Worm (Caenorhabditis elegans) whole organism, young adult: ENCODE results near the gene F54F2.6.

Source experiments
- B0019.2 ChIP-seq: fragments of 200-800 bp; sonication (Bioruptor generic); conservative IDR thresholded peaks from 2 replicates; pipeline ENCODE4 v1.3.6; 2022; ENCODE audit warnings: missing genetic modification reagents, missing genetic modification characterization, missing compliant biosample characterization
- B0035.1 ChIP-seq: sonication (generic microtip); optimal IDR thresholded peaks from 2 replicates; lab custom pipeline; 2016; ENCODE audit warnings: missing genetic modification characterization, mild to moderate bottlenecking, missing compliant biosample characterization, missing genotype, missing genetic modification reagents
- B0336.3 ChIP-seq: fragments of 200-800 bp; sonication (Bioruptor generic); IDR thresholded peaks from 2 replicates; pipeline ENCODE4 v1.3.6; 2022; ENCODE audit warnings: missing genetic modification characterization, missing compliant biosample characterization
- C06A6.2 ChIP-seq: fragments of 200-800 bp; sonication (Bioruptor generic); conservative IDR thresholded peaks from 2 replicates; pipeline ENCODE4 v1.3.6; 2022; ENCODE audit warnings: missing genetic modification characterization, missing compliant biosample characterization
- F10E7.11 ChIP-seq: sonication (generic microtip); optimal IDR thresholded peaks from 2 replicates; lab custom pipeline; 2017; ENCODE audit warnings: mild to moderate bottlenecking, missing genetic modification characterization, moderate library complexity, missing compliant biosample characterization
- F52B5.7 ChIP-seq: sonication (generic microtip); optimal IDR thresholded peaks from 2 replicates; lab custom pipeline; 2016; ENCODE audit warnings: mild to moderate bottlenecking, missing genetic modification characterization, missing compliant biosample characterization
- F55B11.4 ChIP-seq: sonication (generic microtip); optimal IDR thresholded peaks from 2 replicates; lab custom pipeline; 2016; ENCODE audit warnings: missing compliant biosample characterization, missing genetic modification characterization, borderline replicate concordance; ENCODE audit not compliant: insufficient read depth
- Y53G8AR.9 ChIP-seq: fragments of 200-800 bp; sonication (Bioruptor generic); conservative IDR thresholded peaks from 2 replicates; pipeline ENCODE4 v1.3.6; 2022; ENCODE audit warnings: missing genetic modification reagents, missing genetic modification characterization, missing compliant biosample characterization
- Y95B8A.8 ChIP-seq: fragments of 200-800 bp; sonication (Bioruptor generic); IDR thresholded peaks from 2 replicates; pipeline ENCODE4 v1.3.6; 2022; ENCODE audit warnings: missing genetic modification reagents, missing genetic modification characterization, missing compliant biosample characterization
- atf-7 ChIP-seq: sonication (generic microtip); optimal IDR thresholded peaks from 2 replicates; lab custom pipeline; 2017; ENCODE audit warnings: mild to moderate bottlenecking, missing genetic modification characterization, missing compliant biosample characterization
- athp-1 ChIP-seq: sonication (generic microtip); optimal IDR thresholded peaks from 2 replicates; lab custom pipeline; 2017; ENCODE audit warnings: mild to moderate bottlenecking, missing genetic modification characterization, missing compliant biosample characterization
- attf-5 ChIP-seq: fragments of 200-800 bp; sonication (Bioruptor generic); optimal IDR thresholded peaks from 2 replicates; lab custom pipeline; 2018; ENCODE audit warnings: mild to moderate bottlenecking, missing genetic modification characterization, missing compliant biosample characterization
- cebp-1 ChIP-seq, 2 experiments: fragments of 200-800 bp in 1 of 2; sonication (Bioruptor generic) in 1 of 2; sonication (generic microtip) in 1 of 2; IDR thresholded peaks in 1 of 2; optimal IDR thresholded peaks in 1 of 2; 2 replicates each; pipeline versions ENCODE4 v1.3.6 to Lab custom; 2017 to 2022; ENCODE audit warnings: missing compliant biosample characterization in 2 of 2, missing genetic modification characterization in 2 of 2, mild to moderate bottlenecking in 1 of 2, missing genetic modification reagents in 1 of 2, moderate library complexity in 1 of 2
- cebp-2 ChIP-seq: fragments of 200-800 bp; sonication (Bioruptor generic); IDR thresholded peaks from 2 replicates; pipeline ENCODE4 v1.3.6; 2022; ENCODE audit warnings: missing genetic modification characterization, missing compliant biosample characterization
- ceh-40 ChIP-seq: fragments of 200-800 bp; sonication (Bioruptor generic); IDR thresholded peaks from 2 replicates; pipeline ENCODE4 v1.3.6; 2022; ENCODE audit warnings: missing genetic modification characterization, missing compliant biosample characterization
- ceh-58 ChIP-seq: fragments of 200-800 bp; sonication (Bioruptor generic); IDR thresholded peaks from 2 replicates; pipeline ENCODE4 v1.3.6; 2022; ENCODE audit warnings: missing genetic modification characterization, missing compliant biosample characterization
- ceh-79 ChIP-seq: sonication (generic microtip); optimal IDR thresholded peaks from 2 replicates; lab custom pipeline; 2017; ENCODE audit warnings: mild to moderate bottlenecking, missing genetic modification characterization, missing compliant biosample characterization
- chd-7 ChIP-seq: sonication (generic microtip); optimal IDR thresholded peaks from 2 replicates; lab custom pipeline; 2016; ENCODE audit warnings: mild to moderate bottlenecking, missing genetic modification characterization, moderate library complexity, missing compliant biosample characterization
- die-1 ChIP-seq: sonication (generic microtip); optimal IDR thresholded peaks from 2 replicates; lab custom pipeline; 2016; ENCODE audit warnings: missing genotype, mild to moderate bottlenecking, missing genetic modification characterization, missing compliant biosample characterization
- egl-18 ChIP-seq: fragments of 200-800 bp; sonication (Bioruptor generic); IDR thresholded peaks from 2 replicates; pipeline ENCODE4 v1.3.6; 2022; ENCODE audit warnings: missing genetic modification reagents, missing genetic modification characterization, missing compliant biosample characterization
- egl-44 ChIP-seq: fragments of 200-800 bp; sonication (Bioruptor generic); IDR thresholded peaks from 2 replicates; pipeline ENCODE4 v1.3.6; 2022; ENCODE audit warnings: missing genetic modification reagents, missing genetic modification characterization, missing compliant biosample characterization
- ets-4 ChIP-seq: fragments of 200-800 bp; sonication (Bioruptor generic); optimal IDR thresholded peaks from 2 replicates; lab custom pipeline; 2018; ENCODE audit warnings: mild to moderate bottlenecking, missing genetic modification characterization, missing compliant biosample characterization
- fkh-3 ChIP-seq: sonication (generic microtip); optimal IDR thresholded peaks from 2 replicates; lab custom pipeline; 2016; ENCODE audit warnings: mild to moderate bottlenecking, missing genetic modification characterization, missing compliant biosample characterization
- gei-17 ChIP-seq: fragments of 200-800 bp; sonication (Bioruptor generic); optimal IDR thresholded peaks from 2 replicates; lab custom pipeline; 2018; ENCODE audit warnings: mild to moderate bottlenecking, missing genetic modification characterization, missing compliant biosample characterization
- hmg-1.2 ChIP-seq: fragments of 200-800 bp; sonication (Bioruptor generic); IDR thresholded peaks from 2 replicates; pipeline ENCODE4 v1.3.6; 2022; ENCODE audit warnings: missing genetic modification reagents, missing genetic modification characterization, missing compliant biosample characterization
- hmg-20 ChIP-seq: fragments of 200-800 bp; sonication (Bioruptor generic); IDR thresholded peaks from 2 replicates; pipeline ENCODE4 v1.3.6; 2022; ENCODE audit warnings: missing genetic modification reagents, missing genetic modification characterization, missing compliant biosample characterization
- hsf-1 ChIP-seq: fragments of 200-800 bp; sonication (Bioruptor generic); IDR thresholded peaks from 2 replicates; pipeline ENCODE4 v1.3.6; 2022; ENCODE audit warnings: missing genetic modification reagents, missing genetic modification characterization, missing compliant biosample characterization
- lag-1 ChIP-seq: fragments of 200-800 bp; sonication (Bioruptor generic); IDR thresholded peaks from 2 replicates; pipeline ENCODE4 v1.3.6; 2022; ENCODE audit warnings: missing genetic modification reagents, missing genetic modification characterization, missing compliant biosample characterization
- let-607 ChIP-seq, 2 experiments: fragments of 200-800 bp in 1 of 2; sonication (Bioruptor generic) in 1 of 2; sonication (generic microtip) in 1 of 2; optimal IDR thresholded peaks; 2 replicates each; lab custom pipeline; 2016 to 2018; ENCODE audit warnings: mild to moderate bottlenecking in 2 of 2, missing compliant biosample characterization in 2 of 2, missing genetic modification characterization in 2 of 2, moderate library complexity in 2 of 2, missing genotype in 1 of 2
- lin-35 ChIP-seq, 3 experiments: fragments of 150-350 bp in 2 of 3; sonication (generic microtip) in 1 of 3; optimal IDR thresholded peaks; 2 replicates each; lab custom pipeline; 2014 to 2018; ENCODE audit warnings: missing biosample characterization in 3 of 3, missing genetic modification characterization in 3 of 3, missing genetic modification reagents in 3 of 3
- lsl-1 ChIP-seq: fragments of 200-800 bp; sonication (Bioruptor generic); optimal IDR thresholded peaks from 2 replicates; lab custom pipeline; 2018; ENCODE audit warnings: mild to moderate bottlenecking, missing genetic modification characterization, moderate library complexity, missing compliant biosample characterization
- madf-10 ChIP-seq: sonication (generic microtip); optimal IDR thresholded peaks from 2 replicates; lab custom pipeline; 2016; ENCODE audit warnings: mild to moderate bottlenecking, missing genetic modification characterization, missing compliant biosample characterization
- nfya-1 ChIP-seq: sonication (generic microtip); optimal IDR thresholded peaks from 2 replicates; lab custom pipeline; 2017; ENCODE audit warnings: antibody characterized with exemption, missing compliant biosample characterization, missing genetic modification characterization, borderline replicate concordance; ENCODE audit not compliant: insufficient read depth
- nfya-2 ChIP-seq: fragments of 200-800 bp; sonication (Bioruptor generic); IDR thresholded peaks from 2 replicates; pipeline ENCODE4 v1.3.6; 2022; ENCODE audit warnings: missing genetic modification reagents, missing genetic modification characterization, missing compliant biosample characterization
- nfyb-1 ChIP-seq: fragments of 200-800 bp; sonication (Bioruptor generic); IDR thresholded peaks from 2 replicates; pipeline ENCODE4 v1.3.6; 2022; ENCODE audit warnings: missing genetic modification reagents, missing genetic modification characterization, missing compliant biosample characterization
- rec-8 ChIP-seq, 2 experiments: sonication (generic microtip); optimal IDR thresholded peaks; 2 replicates each; lab custom pipeline; 2016; ENCODE audit warnings: mild to moderate bottlenecking in 2 of 2, missing genetic modification characterization in 2 of 2, missing genetic modification reagents in 2 of 2, missing genotype in 2 of 2, missing biosample characterization in 1 of 2, missing compliant biosample characterization in 1 of 2, moderate library complexity in 1 of 2
- sea-2 ChIP-seq: fragments of 200-800 bp; sonication (Bioruptor generic); IDR thresholded peaks from 2 replicates; pipeline ENCODE4 v1.3.6; 2022; ENCODE audit warnings: missing genetic modification characterization, missing compliant biosample characterization
- tbp1 ChIP-seq: fragments of 200-800 bp; sonication (Bioruptor generic); optimal IDR thresholded peaks from 2 replicates; lab custom pipeline; 2018; ENCODE audit warnings: mild to moderate bottlenecking, missing genetic modification characterization, missing compliant biosample characterization
- tlf-1 ChIP-seq: fragments of 200-800 bp; sonication (Bioruptor generic); optimal IDR thresholded peaks from 2 replicates; lab custom pipeline; 2018; ENCODE audit warnings: mild to moderate bottlenecking, missing genetic modification characterization, missing compliant biosample characterization
- unc-62 ChIP-seq: fragments of 150-350 bp; optimal IDR thresholded peaks from 2 replicates; lab custom pipeline; 2014; ENCODE audit warnings: missing biosample characterization, missing genetic modification reagents, missing genetic modification characterization
- xnd-1 ChIP-seq: sonication (generic microtip); optimal IDR thresholded peaks from 2 replicates; lab custom pipeline; 2016; ENCODE audit warnings: missing genotype, missing genetic modification reagents, missing genetic modification characterization, missing compliant biosample characterization
- ztf-18 ChIP-seq: sonication (generic microtip); optimal IDR thresholded peaks from 2 replicates; lab custom pipeline; 2016; ENCODE audit warnings: missing genotype, mild to moderate bottlenecking, missing genetic modification characterization, missing compliant biosample characterization
- ztf-26 ChIP-seq: sonication (generic microtip); optimal IDR thresholded peaks from 2 replicates; lab custom pipeline; 2017; ENCODE audit warnings: missing genetic modification characterization, missing compliant biosample characterization
- ztf-6 ChIP-seq: fragments of 200-800 bp; sonication (Bioruptor generic); IDR thresholded peaks from 2 replicates; pipeline ENCODE4 v1.3.6; 2022; ENCODE audit warnings: missing genetic modification reagents, missing genetic modification characterization, missing compliant biosample characterization

The F54F2.6 gene

DNA sequence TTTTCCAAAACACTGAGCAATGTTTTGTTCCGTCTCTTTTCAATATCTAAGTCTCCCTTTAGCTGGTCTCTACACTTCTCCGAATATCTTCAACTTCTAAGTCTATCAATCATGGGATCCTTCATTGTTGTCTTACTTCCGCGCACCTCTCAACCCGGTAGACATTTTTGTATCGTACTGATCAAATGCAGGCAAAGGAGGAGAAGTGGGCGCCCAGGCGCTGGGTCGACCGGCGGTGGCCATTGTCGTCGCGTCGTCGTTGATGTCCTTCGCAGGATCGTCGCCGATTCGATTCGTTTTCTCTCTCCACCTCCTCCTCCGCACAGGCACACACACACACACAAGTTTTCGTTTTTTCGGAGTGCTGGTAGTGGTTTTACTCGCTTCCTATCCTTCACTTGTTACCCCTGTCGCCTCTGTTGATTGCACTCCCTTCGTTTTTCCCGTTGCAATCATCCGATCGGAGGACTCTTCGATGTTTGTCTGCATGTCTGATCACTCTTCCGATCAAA is 907 bp upstream of the F54F2.6 start:
- TF ChIP-seq rec-8 (tag; optimal IDR thresholded peaks at IDR 0.05; lab: Kevin White, UChicago) (no peak), die-1 (tag; lab: Kevin White, UChicago) (peak; percentile 19)

ce11 chrIII:8800796-8801083 is 239 bp upstream of the F54F2.6 start:
- TF ChIP-seq ceh-40 (GFP tag; lab: Robert Waterston, UW): no peak
- no peak for TF ChIP-seq F10E7.11 (tag; lab: Kevin White, UChicago)
- no peak for TF ChIP-seq ceh-79
- no peak for TF ChIP-seq xnd-1 (tag; lab: Kevin White, UChicago)
- no peak for TF ChIP-seq sea-2 (GFP tag; lab: Robert Waterston, UW)
- TF ChIP-seq ztf-18: no peak
- no peak for TF ChIP-seq Y53G8AR.9 (GFP tag; lab: Robert Waterston, UW)
- no peak for TF ChIP-seq egl-18 (GFP tag; lab: Robert Waterston, UW)
- no peak for TF ChIP-seq hmg-20 (GFP tag; lab: Robert Waterston, UW)
- no peak for TF ChIP-seq F55B11.4 (tag; lab: Kevin White, UChicago)

ce11 chrIII:8797211-8797733 is 3.2 kb downstream of the F54F2.6 start:
- TF ChIP-seq athp-1 (tag; lab: Kevin White, UChicago): no peak
- no peak for TF ChIP-seq ztf-6 (GFP tag; lab: Robert Waterston, UW)
- no peak for TF ChIP-seq hsf-1 (GFP tag; lab: Robert Waterston, UW)
- TF ChIP-seq gei-17 (GFP tag; lab: Kevin White, UChicago): no peak
- no peak for TF ChIP-seq B0035.1 (tag; lab: Kevin White, UChicago)
- TF ChIP-seq atf-7 (tag; lab: Kevin White, UChicago): peak; percentile 90
- TF ChIP-seq ets-4: peak; percentile 80
- peak; percentile 9 for TF ChIP-seq tlf-1 (GFP tag; lab: Kevin White, UChicago)
- peak; percentile 81 for TF ChIP-seq B0336.3 (GFP tag; lab: Robert Waterston, UW)
- TF ChIP-seq nfya-1: no peak
- peak; percentile 71 for TF ChIP-seq chd-7 (tag; lab: Kevin White, UChicago)
- peak; percentile 54 for TF ChIP-seq hmg-1.2
- no peak for TF ChIP-seq F55B11.4 (tag; lab: Kevin White, UChicago)
- TF ChIP-seq C06A6.2 (GFP tag; lab: Robert Waterston, UW): peak; percentile 65
- peak; percentile 82 for TF ChIP-seq madf-10 (tag; lab: Kevin White, UChicago)
- peak; percentile 67; the same call in 1 of the 2 replicates for TF ChIP-seq egl-44 (GFP tag; lab: Robert Waterston, UW)
- TF ChIP-seq unc-62 (GFP tag; lab: Kevin White, UChicago): peak; percentile 74
- peak; percentile 89 for TF ChIP-seq attf-5 (GFP tag; lab: Kevin White, UChicago)
- no peak for TF ChIP-seq B0019.2
- peak; percentile 16 for TF ChIP-seq F52B5.7 (tag; lab: Kevin White, UChicago)
- TF ChIP-seq nfyb-1 (GFP tag; lab: Robert Waterston, UW): 0 out of 2 replicates have a peak, but pooled peaks have one; percentile 68
- TF ChIP-seq Y95B8A.8 (GFP tag; lab: Robert Waterston, UW): no peak
- TF ChIP-seq lin-35 (GFP tag; optimal IDR thresholded peaks at IDR 0.05; lab: Kevin White, UChicago): peak in 1 of 3 experiments; percentile 74
- TF ChIP-seq lag-1 (GFP tag; lab: Robert Waterston, UW): no peak
- TF ChIP-seq die-1 (tag; lab: Kevin White, UChicago): peak; percentile 61
- TF ChIP-seq hmg-20 (GFP tag; lab: Robert Waterston, UW): 0 out of 2 replicates have a peak, but pooled peaks have one; percentile 8
- TF ChIP-seq ceh-58: no peak
- TF ChIP-seq lsl-1 (GFP tag; lab: Kevin White, UChicago): peak; percentile 9
- peak; percentile 77 for TF ChIP-seq ztf-26 (tag; lab: Kevin White, UChicago)
- peak; percentile 9 to 78 for TF ChIP-seq let-607 (tag; optimal IDR thresholded peaks at IDR 0.05; lab: Kevin White, UChicago)
- TF ChIP-seq cebp-1 (GFP tag; IDR thresholded peaks at IDR 0.05; lab: Robert Waterston, UW): peak; percentile 55
- peak; percentile 81 for TF ChIP-seq cebp-1 (tag; optimal IDR thresholded peaks at IDR 0.05; lab: Kevin White, UChicago)
- peak; percentile 46 for TF ChIP-seq tbp1 (GFP tag; lab: Kevin White, UChicago)
- no peak for TF ChIP-seq nfya-2 (GFP tag; lab: Robert Waterston, UW)
- TF ChIP-seq ceh-40 (GFP tag; lab: Robert Waterston, UW): no peak
- TF ChIP-seq fkh-3 (tag; lab: Kevin White, UChicago): no peak
- TF ChIP-seq cebp-2: no peak
